Fruit fly (Drosophila melanogaster): Measurements from ENCODE around the gene CG10366.

Gene CG10366

DNA sequence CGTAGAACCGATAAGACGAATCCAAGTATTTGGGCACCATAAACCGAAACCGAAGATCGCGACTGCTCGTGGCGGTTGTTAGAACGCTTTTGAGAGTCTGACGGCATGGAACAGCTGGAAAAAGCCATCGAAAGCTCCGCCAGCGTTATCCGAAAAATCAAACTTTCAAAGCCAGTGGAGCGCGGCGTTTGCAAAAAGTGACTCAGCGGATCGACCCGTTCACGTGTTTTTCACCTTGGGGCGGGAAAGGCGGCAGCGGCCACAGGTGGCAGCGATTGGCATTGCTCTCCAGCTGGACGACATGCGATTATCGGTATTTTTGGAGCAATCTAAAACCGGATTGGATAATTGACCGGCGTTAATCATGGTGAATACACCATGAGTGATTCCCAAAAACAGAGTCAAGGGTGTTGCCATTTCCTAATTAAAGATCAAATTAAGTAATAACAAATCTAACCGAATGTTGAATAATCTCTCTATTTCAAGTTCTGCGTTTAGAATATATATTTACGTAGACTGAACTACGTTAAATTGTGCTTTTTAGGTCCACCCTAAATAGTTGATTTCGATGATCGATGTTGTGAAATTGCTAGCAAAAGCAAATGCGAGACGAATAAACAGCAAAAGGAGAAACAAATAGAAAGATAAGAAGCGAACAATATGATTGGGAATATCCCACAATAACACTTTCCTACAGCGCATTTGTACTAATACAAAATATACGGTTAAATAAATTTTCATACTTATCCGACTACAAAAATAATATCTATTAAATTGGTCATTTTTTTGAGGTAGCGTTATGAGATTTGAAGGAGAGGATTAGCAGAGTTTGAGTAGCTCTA, 36.9 kb upstream of the CG10366 start, which contains the start of gene CG10337 (continued):
- no peak for TF ChIP-seq hkb (optimal IDR thresholded peaks at IDR 0.05)
- TF ChIP-seq hkb (GFP tag; IDR thresholded peaks at IDR 0.05) = no peak; the same call in 1 of the 2 replicates
- TF ChIP-seq fd102C (GFP tag; optimal IDR thresholded peaks at IDR 0.05) = no peak
- TF ChIP-seq CG17359 (tag; optimal IDR thresholded peaks at IDR 0.05) = peak; percentile 42
- peak; percentile 83 for TF ChIP-seq Med (GFP tag)
- TF ChIP-seq trem (tag; optimal IDR thresholded peaks at IDR 0.05) = no peak
- TF ChIP-seq CG4424 (GFP tag; optimal IDR thresholded peaks at IDR 0.05) = peak; percentile 9
- TF ChIP-seq CG30431 (GFP tag; optimal IDR thresholded peaks at IDR 0.05) = no peak
- no peak for TF ChIP-seq tgo (GFP tag; IDR thresholded peaks at IDR 0.05)
- TF ChIP-seq Adf1 (GFP tag; IDR thresholded peaks at IDR 0.05) = 0 out of 2 replicates have a peak, but pooled peaks have one; percentile 6
- TF ChIP-seq NFAT (GFP tag; IDR thresholded peaks at IDR 0.05) = no peak
- TF ChIP-seq CG32767 (GFP tag; IDR thresholded peaks at IDR 0.05) = no peak
- TF ChIP-seq mirr (GFP tag; optimal IDR thresholded peaks at IDR 0.05) = peak; percentile 42
- TF ChIP-seq Atf-2 (GFP tag; optimal IDR thresholded peaks at IDR 0.05) = no peak
- TF ChIP-seq Bteb2 (GFP tag; optimal IDR thresholded peaks at IDR 0.05) = peak; percentile 34
- peak; percentile 56; the same call in 1 of the 2 replicates for TF ChIP-seq Atf6 (GFP tag; IDR thresholded peaks at IDR 0.05)
- peak; percentile 64 for TF ChIP-seq CG11504 (tag; optimal IDR thresholded peaks at IDR 0.05)
- no peak for TF ChIP-seq cg (GFP tag; optimal IDR thresholded peaks at IDR 0.05)
- peak; percentile 8 for TF ChIP-seq CG13775 (GFP tag; optimal IDR thresholded peaks at IDR 0.05)
- no peak for TF ChIP-seq CG9817 (tag; optimal IDR thresholded peaks at IDR 0.05)
- TF ChIP-seq CG30020 (tag; optimal IDR thresholded peaks at IDR 0.05) = no peak
- peak; percentile 39 for TF ChIP-seq CG13894 (tag; optimal IDR thresholded peaks at IDR 0.05)
- TF ChIP-seq CG4730 (GFP tag; IDR thresholded peaks at IDR 0.05) = no peak
- TF ChIP-seq dimm (GFP tag; IDR thresholded peaks at IDR 0.05) = no peak
- no peak for TF ChIP-seq CG9797 (GFP tag; optimal IDR thresholded peaks at IDR 0.05)
- TF ChIP-seq CG13287 (GFP tag; IDR thresholded peaks at IDR 0.05; ENCODE audit: partially characterized antibody) = no peak
- no peak for TF ChIP-seq bigmax (GFP tag; optimal IDR thresholded peaks at IDR 0.05)
- TF ChIP-seq psq (GFP tag; optimal IDR thresholded peaks at IDR 0.05) = peak; percentile 86
- peak; percentile 29; the same call in 1 of the 2 replicates for TF ChIP-seq Rfx (GFP tag; IDR thresholded peaks at IDR 0.05)
- TF ChIP-seq Jarid2 (GFP tag; optimal IDR thresholded peaks at IDR 0.05) = peak; percentile 8
- TF ChIP-seq Xrp1 (GFP tag; IDR thresholded peaks at IDR 0.05) = peak; percentile 38
- TF ChIP-seq CG6175 (GFP tag; IDR thresholded peaks at IDR 0.05) = peak; percentile 39; the same call in 1 of the 3 replicates
- no peak for TF ChIP-seq CG16779 (GFP tag; IDR thresholded peaks at IDR 0.05)
- peak; percentile 11 for TF ChIP-seq scrt (GFP tag; optimal IDR thresholded peaks at IDR 0.05)
- TF ChIP-seq lola (GFP tag; optimal IDR thresholded peaks at IDR 0.05) = no peak
- TF ChIP-seq unc-4 (GFP tag; IDR thresholded peaks at IDR 0.05; ENCODE audit: partially characterized antibody) = no peak
- TF ChIP-seq fd3F (GFP tag; optimal IDR thresholded peaks at IDR 0.05) = no peak
- 0 out of 3 replicates have a peak, but pooled peaks have one; percentile 44 for TF ChIP-seq gce (GFP tag; IDR thresholded peaks at IDR 0.05)
- TF ChIP-seq CG7372 (GFP tag; IDR thresholded peaks at IDR 0.05) = no peak
- no peak for TF ChIP-seq CG17186 (GFP tag; optimal IDR thresholded peaks at IDR 0.05)
- TF ChIP-seq dmrt99B (tag; optimal IDR thresholded peaks at IDR 0.05) = peak; percentile 33
- no peak for TF ChIP-seq NC2β (GFP tag; optimal IDR thresholded peaks at IDR 0.05)
- no peak; the same call in 2 of the 3 replicates for TF ChIP-seq ci (GFP tag; IDR thresholded peaks at IDR 0.05)
- TF ChIP-seq Gsc (GFP tag; IDR thresholded peaks at IDR 0.05) = no peak
- peak; percentile 68 for TF ChIP-seq CG12659 (GFP tag; optimal IDR thresholded peaks at IDR 0.05)
- TF ChIP-seq HLH3B (GFP tag; IDR thresholded peaks at IDR 0.05) = peak; percentile 36; the same call in 1 of the 2 replicates
- TF ChIP-seq repo (GFP tag; optimal IDR thresholded peaks at IDR 0.05) = no peak
- TF ChIP-seq CG18764 (GFP tag; optimal IDR thresholded peaks at IDR 0.05) = no peak
- TF ChIP-seq CG6791 (GFP tag; IDR thresholded peaks at IDR 0.05; ENCODE audit: partially characterized antibody) = no peak

Data from whole organism, embryonic.